Worm (Caenorhabditis elegans) whole organism, young adult: ENCODE results near the gene T24B8.4.

Source experiments
- B0035.1 ChIP-seq: sonication (generic microtip); optimal IDR thresholded peaks from 2 replicates; lab custom pipeline; 2016; ENCODE audit warnings: missing genetic modification characterization, mild to moderate bottlenecking, missing compliant biosample characterization, missing genotype, missing genetic modification reagents
- B0261.1 ChIP-seq: sonication (generic microtip); optimal IDR thresholded peaks from 2 replicates; lab custom pipeline; 2016; ENCODE audit warnings: mild to moderate bottlenecking, missing genetic modification characterization, moderate library complexity, missing compliant biosample characterization
- F10E7.11 ChIP-seq: sonication (generic microtip); optimal IDR thresholded peaks from 2 replicates; lab custom pipeline; 2017; ENCODE audit warnings: mild to moderate bottlenecking, missing genetic modification characterization, moderate library complexity, missing compliant biosample characterization
- F22D6.2 ChIP-seq: sonication (generic microtip); optimal IDR thresholded peaks from 2 replicates; lab custom pipeline; 2016; ENCODE audit warnings: mild to moderate bottlenecking, missing genetic modification characterization, missing compliant biosample characterization
- F37B4.10 ChIP-seq: fragments of 200-800 bp; sonication (Bioruptor generic); IDR thresholded peaks from 2 replicates; pipeline ENCODE4 v1.3.6; 2022; ENCODE audit warnings: missing genetic modification characterization, missing compliant biosample characterization
- F55B11.4 ChIP-seq: sonication (generic microtip); optimal IDR thresholded peaks from 2 replicates; lab custom pipeline; 2016; ENCODE audit warnings: missing compliant biosample characterization, missing genetic modification characterization, borderline replicate concordance; ENCODE audit not compliant: insufficient read depth
- F57A8.1 ChIP-seq: fragments of 200-800 bp; sonication (Bioruptor generic); optimal IDR thresholded peaks from 2 replicates; lab custom pipeline; 2018; ENCODE audit warnings: mild to moderate bottlenecking, missing genetic modification characterization, moderate library complexity, missing compliant biosample characterization
- F57C9.4 ChIP-seq: sonication (generic microtip); optimal IDR thresholded peaks from 2 replicates; lab custom pipeline; 2017; ENCODE audit warnings: mild to moderate bottlenecking, missing genetic modification characterization, missing compliant biosample characterization
- K12H6.12 ChIP-seq: fragments of 200-800 bp; sonication (Bioruptor generic); optimal IDR thresholded peaks from 2 replicates; lab custom pipeline; 2018; ENCODE audit warnings: mild to moderate bottlenecking, missing genetic modification characterization, missing compliant biosample characterization
- Y53G8AR.9 ChIP-seq: fragments of 200-800 bp; sonication (Bioruptor generic); conservative IDR thresholded peaks from 2 replicates; pipeline ENCODE4 v1.3.6; 2022; ENCODE audit warnings: missing genetic modification reagents, missing genetic modification characterization, missing compliant biosample characterization
- Y56A3A.18 ChIP-seq: fragments of 200-800 bp; sonication (Bioruptor generic); IDR thresholded peaks from 2 replicates; pipeline ENCODE4 v1.3.6; 2022; ENCODE audit warnings: missing genetic modification reagents, missing genetic modification characterization, missing compliant biosample characterization
- Y79H2A.3 ChIP-seq: fragments of 200-800 bp; sonication (Bioruptor generic); conservative IDR thresholded peaks from 2 replicates; pipeline ENCODE4 v1.3.6; 2022; ENCODE audit warnings: missing genetic modification reagents, missing genetic modification characterization, missing compliant biosample characterization
- Y95B8A.8 ChIP-seq: fragments of 200-800 bp; sonication (Bioruptor generic); IDR thresholded peaks from 2 replicates; pipeline ENCODE4 v1.3.6; 2022; ENCODE audit warnings: missing genetic modification reagents, missing genetic modification characterization, missing compliant biosample characterization
- ama-1 ChIP-seq, 3 experiments: fragments of 150-350 bp in 1 of 3; sonication (generic microtip) in 2 of 3; optimal IDR thresholded peaks; 2 replicates each; lab custom pipeline; 2014 to 2018; ENCODE audit warnings: missing biosample characterization in 2 of 3, missing genetic modification characterization in 2 of 3, missing genetic modification reagents in 2 of 3
- athp-1 ChIP-seq: sonication (generic microtip); optimal IDR thresholded peaks from 2 replicates; lab custom pipeline; 2017; ENCODE audit warnings: mild to moderate bottlenecking, missing genetic modification characterization, missing compliant biosample characterization
- attf-5 ChIP-seq: fragments of 200-800 bp; sonication (Bioruptor generic); optimal IDR thresholded peaks from 2 replicates; lab custom pipeline; 2018; ENCODE audit warnings: mild to moderate bottlenecking, missing genetic modification characterization, missing compliant biosample characterization
- attf-6 ChIP-seq: fragments of 200-800 bp; sonication (Bioruptor generic); IDR thresholded peaks from 2 replicates; pipeline ENCODE4 v1.3.6; 2022; ENCODE audit warnings: missing genetic modification reagents, missing genetic modification characterization, missing compliant biosample characterization
- bed-1 ChIP-seq: fragments of 200-800 bp; sonication (Bioruptor generic); IDR thresholded peaks from 2 replicates; pipeline ENCODE4 v1.3.6; 2022; ENCODE audit warnings: missing genetic modification reagents, missing genetic modification characterization, missing compliant biosample characterization
- bed-2 ChIP-seq: fragments of 200-800 bp; sonication (Bioruptor generic); IDR thresholded peaks from 2 replicates; pipeline ENCODE4 v1.3.6; 2022; ENCODE audit warnings: missing genetic modification reagents, missing genetic modification characterization, missing compliant biosample characterization
- cebp-1 ChIP-seq, 2 experiments: fragments of 200-800 bp in 1 of 2; sonication (Bioruptor generic) in 1 of 2; sonication (generic microtip) in 1 of 2; IDR thresholded peaks in 1 of 2; optimal IDR thresholded peaks in 1 of 2; 2 replicates each; pipeline versions ENCODE4 v1.3.6 to Lab custom; 2017 to 2022; ENCODE audit warnings: missing compliant biosample characterization in 2 of 2, missing genetic modification characterization in 2 of 2, mild to moderate bottlenecking in 1 of 2, missing genetic modification reagents in 1 of 2, moderate library complexity in 1 of 2
- ceh-40 ChIP-seq: fragments of 200-800 bp; sonication (Bioruptor generic); IDR thresholded peaks from 2 replicates; pipeline ENCODE4 v1.3.6; 2022; ENCODE audit warnings: missing genetic modification characterization, missing compliant biosample characterization
- ceh-79 ChIP-seq: sonication (generic microtip); optimal IDR thresholded peaks from 2 replicates; lab custom pipeline; 2017; ENCODE audit warnings: mild to moderate bottlenecking, missing genetic modification characterization, missing compliant biosample characterization
- ceh-91 ChIP-seq: fragments of 200-800 bp; sonication (Bioruptor generic); IDR thresholded peaks from 2 replicates; pipeline ENCODE4 v1.3.6; 2022; ENCODE audit warnings: missing genetic modification reagents, missing genetic modification characterization, missing compliant biosample characterization
- dox-1 ChIP-seq: fragments of 200-800 bp; sonication (Bioruptor generic); IDR thresholded peaks from 2 replicates; pipeline ENCODE4 v1.3.6; 2022; ENCODE audit warnings: missing genetic modification reagents, missing genetic modification characterization, missing compliant biosample characterization
- dpl-1 ChIP-seq: fragments of 150-350 bp; optimal IDR thresholded peaks from 2 replicates; lab custom pipeline; 2014; ENCODE audit warnings: missing biosample characterization, missing genetic modification reagents, missing genetic modification characterization
- egrh-3 ChIP-seq: fragments of 200-800 bp; sonication (Bioruptor generic); IDR thresholded peaks from 2 replicates; pipeline ENCODE4 v1.3.6; 2022; ENCODE audit warnings: missing genetic modification reagents, missing genetic modification characterization, missing compliant biosample characterization
- ekl-4 ChIP-seq: fragments of 200-800 bp; sonication (Bioruptor generic); IDR thresholded peaks from 2 replicates; pipeline ENCODE4 v1.3.6; 2022; ENCODE audit warnings: missing genetic modification reagents, missing genetic modification characterization, missing compliant biosample characterization
- hlh-26 ChIP-seq: fragments of 200-800 bp; sonication (Bioruptor generic); conservative IDR thresholded peaks from 2 replicates; pipeline ENCODE4 v1.3.6; 2022; ENCODE audit warnings: missing genetic modification reagents, missing genetic modification characterization, missing compliant biosample characterization
- hmg-1.2 ChIP-seq: fragments of 200-800 bp; sonication (Bioruptor generic); IDR thresholded peaks from 2 replicates; pipeline ENCODE4 v1.3.6; 2022; ENCODE audit warnings: missing genetic modification reagents, missing genetic modification characterization, missing compliant biosample characterization
- hmg-20 ChIP-seq: fragments of 200-800 bp; sonication (Bioruptor generic); IDR thresholded peaks from 2 replicates; pipeline ENCODE4 v1.3.6; 2022; ENCODE audit warnings: missing genetic modification reagents, missing genetic modification characterization, missing compliant biosample characterization
- hrde-1 ChIP-seq: sonication (generic microtip); optimal IDR thresholded peaks from 2 replicates; lab custom pipeline; 2016; ENCODE audit warnings: missing genetic modification characterization, mild to moderate bottlenecking, missing compliant biosample characterization, moderate library complexity, missing genotype, missing genetic modification reagents, borderline replicate concordance
- let-526 ChIP-seq: fragments of 200-800 bp; sonication (Bioruptor generic); IDR thresholded peaks from 2 replicates; pipeline ENCODE4 v1.3.6; 2022; ENCODE audit warnings: missing genetic modification reagents, missing genetic modification characterization, missing compliant biosample characterization
- let-607 ChIP-seq, 2 experiments: fragments of 200-800 bp in 1 of 2; sonication (Bioruptor generic) in 1 of 2; sonication (generic microtip) in 1 of 2; optimal IDR thresholded peaks; 2 replicates each; lab custom pipeline; 2016 to 2018; ENCODE audit warnings: mild to moderate bottlenecking in 2 of 2, missing compliant biosample characterization in 2 of 2, missing genetic modification characterization in 2 of 2, moderate library complexity in 2 of 2, missing genotype in 1 of 2
- lin-35 ChIP-seq, 3 experiments: fragments of 150-350 bp in 2 of 3; sonication (generic microtip) in 1 of 3; optimal IDR thresholded peaks; 2 replicates each; lab custom pipeline; 2014 to 2018; ENCODE audit warnings: missing biosample characterization in 3 of 3, missing genetic modification characterization in 3 of 3, missing genetic modification reagents in 3 of 3
- lsy-27 ChIP-seq: sonication (generic microtip); optimal IDR thresholded peaks from 2 replicates; lab custom pipeline; 2017; ENCODE audit warnings: missing genetic modification characterization, mild to moderate bottlenecking, missing compliant biosample characterization, antibody characterized with exemption, missing genotype, borderline replicate concordance; ENCODE audit not compliant: insufficient read depth
- nhr-27 ChIP-seq: fragments of 200-800 bp; sonication (Bioruptor generic); optimal IDR thresholded peaks from 2 replicates; lab custom pipeline; 2018; ENCODE audit warnings: mild to moderate bottlenecking, missing genetic modification characterization, moderate library complexity, missing compliant biosample characterization
- nhr-80 ChIP-seq: sonication (generic microtip); optimal IDR thresholded peaks from 2 replicates; lab custom pipeline; 2016; ENCODE audit warnings: missing genetic modification characterization, missing compliant biosample characterization
- rpc-1 ChIP-seq, 2 experiments: fragments of 150-350 bp in 1 of 2; sonication (generic microtip) in 1 of 2; optimal IDR thresholded peaks; 2 replicates each; lab custom pipeline; 2014 to 2018; ENCODE audit warnings: missing biosample characterization in 1 of 2, missing genetic modification characterization in 1 of 2, missing genetic modification reagents in 1 of 2, missing genotype in 1 of 2
- sdz-38 ChIP-seq: sonication (generic microtip); optimal IDR thresholded peaks from 2 replicates; lab custom pipeline; 2016; ENCODE audit warnings: missing genotype, missing genetic modification characterization, missing compliant biosample characterization
- snpc-1.3 ChIP-seq: sonication (generic microtip); optimal IDR thresholded peaks from 2 replicates; lab custom pipeline; 2017; ENCODE audit warnings: missing genetic modification characterization, mild to moderate bottlenecking, missing compliant biosample characterization, antibody characterized with exemption, moderate library complexity, missing genotype, missing genetic modification reagents; ENCODE audit not compliant: insufficient read depth
- xnd-1 ChIP-seq: sonication (generic microtip); optimal IDR thresholded peaks from 2 replicates; lab custom pipeline; 2016; ENCODE audit warnings: missing genotype, missing genetic modification reagents, missing genetic modification characterization, missing compliant biosample characterization
- ztf-18 ChIP-seq: sonication (generic microtip); optimal IDR thresholded peaks from 2 replicates; lab custom pipeline; 2016; ENCODE audit warnings: missing genotype, mild to moderate bottlenecking, missing genetic modification characterization, missing compliant biosample characterization
- ztf-22 ChIP-seq: fragments of 200-800 bp; sonication (Bioruptor generic); optimal IDR thresholded peaks from 2 replicates; lab custom pipeline; 2018; ENCODE audit warnings: mild to moderate bottlenecking, missing genetic modification characterization, moderate library complexity, missing compliant biosample characterization
- ztf-6 ChIP-seq: fragments of 200-800 bp; sonication (Bioruptor generic); IDR thresholded peaks from 2 replicates; pipeline ENCODE4 v1.3.6; 2022; ENCODE audit warnings: missing genetic modification reagents, missing genetic modification characterization, missing compliant biosample characterization

Gene T24B8.4

ce11 chrII:9115644-9116043 lies 45.0 kb upstream of the T24B8.4 start:
- TF ChIP-seq cebp-1 (GFP tag; IDR thresholded peaks at IDR 0.05; lab: Robert Waterston, UW) (no peak), cebp-1 (tag; optimal IDR thresholded peaks at IDR 0.05; lab: Kevin White, UChicago) (no peak), hrde-1 (tag; lab: Kevin White, UChicago) (no peak), bed-1 (GFP tag; lab: Robert Waterston, UW) (no peak), snpc-1.3 (tag; lab: Kevin White, UChicago) (no peak), ztf-18 (tag; lab: Kevin White, UChicago) (no peak), rpc-1 (optimal IDR thresholded peaks at IDR 0.05; lab: Kevin White, UChicago) (no peak), rpc-1 (tag; optimal IDR thresholded peaks at IDR 0.05; lab: Kevin White, UChicago) (no peak), ztf-6 (GFP tag; lab: Robert Waterston, UW) (no peak), xnd-1 (tag; lab: Kevin White, UChicago) (no peak), F55B11.4 (no peak), hmg-20 (no peak), lin-35 (GFP tag; optimal IDR thresholded peaks at IDR 0.05; lab: Kevin White, UChicago) (no peak), nhr-27 (no peak), ceh-79 (tag; lab: Kevin White, UChicago) (no peak), F57C9.4 (tag; lab: Kevin White, UChicago) (no peak), B0261.1 (no peak), sdz-38 (tag; lab: Kevin White, UChicago) (no peak)
- TF ChIP-seq, all 124 proteins: peak for 0

DNA sequence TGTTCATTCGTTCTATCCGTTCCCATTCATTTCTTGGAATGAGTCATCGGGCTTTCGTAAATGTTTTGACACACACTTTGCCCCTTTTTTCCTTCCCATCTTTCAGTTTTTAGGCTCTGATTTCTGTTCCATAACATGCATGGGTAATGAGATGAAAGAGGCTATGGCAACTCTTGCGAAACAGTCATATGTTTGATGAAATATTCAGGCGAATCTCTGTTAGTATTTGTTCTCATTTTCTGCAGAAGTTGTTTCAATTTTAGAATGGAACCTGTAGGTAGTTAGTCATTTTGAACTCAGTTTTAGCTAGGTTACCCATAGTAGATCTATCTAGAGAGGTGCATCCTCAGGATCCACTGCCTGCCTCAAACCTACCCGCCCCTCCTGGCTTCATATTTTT lies 44.3 kb upstream of the T24B8.4 start:
- TF ChIP-seq dpl-1 = no peak
- no peak for TF ChIP-seq hlh-26 (GFP tag; lab: Robert Waterston, UW)
- TF ChIP-seq bed-2 = no peak
- TF ChIP-seq ekl-4 (GFP tag; lab: Robert Waterston, UW) = no peak
- TF ChIP-seq Y79H2A.3 (GFP tag; lab: Robert Waterston, UW) = no peak
- no peak for TF ChIP-seq F22D6.2 (tag; lab: Kevin White, UChicago)
- TF ChIP-seq Y95B8A.8 (GFP tag; lab: Robert Waterston, UW) = no peak
- no peak for TF ChIP-seq cebp-1 (GFP tag; IDR thresholded peaks at IDR 0.05; lab: Robert Waterston, UW)
- TF ChIP-seq cebp-1 (tag; optimal IDR thresholded peaks at IDR 0.05; lab: Kevin White, UChicago) = peak; percentile 68

DNA sequence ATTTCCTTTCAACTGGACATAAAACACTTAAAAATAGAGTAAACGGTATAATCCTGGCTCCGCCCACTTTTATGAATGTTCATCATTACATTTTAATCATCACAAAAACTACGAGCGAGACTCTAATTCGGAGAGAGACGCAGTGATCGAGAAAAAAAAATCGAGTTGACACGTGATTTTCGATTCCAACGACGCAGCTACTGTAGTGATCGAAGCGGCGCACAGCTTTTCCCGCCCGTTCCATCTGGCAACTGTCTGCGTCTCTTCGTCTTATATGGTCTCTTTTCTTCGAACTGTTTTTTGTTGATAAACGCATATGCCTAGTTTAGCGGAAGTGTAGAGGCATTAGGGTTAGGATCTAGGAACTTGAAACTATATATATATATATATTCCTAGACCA lies 43.1 kb upstream of the T24B8.4 start:
- TF ChIP-seq dpl-1 = no peak
- no peak for TF ChIP-seq bed-2
- TF ChIP-seq ceh-91 (GFP tag; lab: Robert Waterston, UW) = no peak
- no peak for TF ChIP-seq ztf-22 (GFP tag; lab: Kevin White, UChicago)
- no peak for TF ChIP-seq Y56A3A.18 (GFP tag; lab: Robert Waterston, UW)
- TF ChIP-seq F57A8.1 (GFP tag; lab: Kevin White, UChicago) = no peak
- peak; percentile 38 to 76 for TF ChIP-seq let-607 (tag; optimal IDR thresholded peaks at IDR 0.05; lab: Kevin White, UChicago)
- no peak for TF ChIP-seq let-526 (GFP tag; lab: Robert Waterston, UW)
- TF ChIP-seq K12H6.12 = no peak
- peak; percentile 76 for TF ChIP-seq hmg-1.2 (GFP tag; lab: Robert Waterston, UW)
- no peak for TF ChIP-seq egrh-3 (GFP tag; lab: Robert Waterston, UW)
- no peak for TF ChIP-seq lsy-27 (tag; lab: Kevin White, UChicago)
- no peak for TF ChIP-seq ceh-40 (GFP tag; lab: Robert Waterston, UW)
- TF ChIP-seq F10E7.11 (tag; lab: Kevin White, UChicago) = no peak
- no peak for TF ChIP-seq ama-1 (optimal IDR thresholded peaks at IDR 0.05; lab: Kevin White, UChicago)
- no peak for TF ChIP-seq ama-1 (GFP tag; optimal IDR thresholded peaks at IDR 0.05; lab: Kevin White, UChicago)
- TF ChIP-seq F37B4.10 (GFP tag; lab: Robert Waterston, UW) = no peak
- TF ChIP-seq F57C9.4 (tag; lab: Kevin White, UChicago) = no peak
- TF ChIP-seq Y53G8AR.9 (GFP tag; lab: Robert Waterston, UW) = 0 out of 2 replicates have a peak, but pooled peaks have one; percentile 28
- TF ChIP-seq dox-1 (GFP tag; lab: Robert Waterston, UW) = peak; percentile 81
- TF ChIP-seq ztf-18 (tag; lab: Kevin White, UChicago) = peak; percentile 43
- no peak for TF ChIP-seq attf-6 (GFP tag; lab: Robert Waterston, UW)
- TF ChIP-seq xnd-1 (tag; lab: Kevin White, UChicago) = no peak
- peak; percentile 85 for TF ChIP-seq nhr-80 (tag; lab: Kevin White, UChicago)
- TF ChIP-seq attf-5 (GFP tag; lab: Kevin White, UChicago) = peak; percentile 62
- no peak for TF ChIP-seq B0035.1
- TF ChIP-seq athp-1 (tag; lab: Kevin White, UChicago) = no peak
